Worm (Caenorhabditis elegans) whole organism, midembryonic: ENCODE measurements around the gene D1053.4.

Experiments
- T22C8.4 ChIP-seq: fragments of 200-800 bp; sonication (Bioruptor generic); IDR thresholded peaks from 2 replicates; pipeline ENCODE4 v1.3.6; 2022; ENCODE audit warnings: missing genetic modification characterization, missing compliant biosample characterization
- cog-1 ChIP-seq: sonication (generic microtip); optimal IDR thresholded peaks from 2 replicates; lab custom pipeline; 2016; ENCODE audit warnings: missing genetic modification characterization, missing compliant biosample characterization
- flt-1 ChIP-seq: fragments of 200-800 bp; sonication (Bioruptor generic); IDR thresholded peaks from 2 replicates; pipeline ENCODE4 v1.3.6; 2022; ENCODE audit warnings: missing genetic modification characterization, missing compliant biosample characterization
- klf-2 ChIP-seq: fragments of 200-800 bp; sonication (Bioruptor generic); conservative IDR thresholded peaks from 2 replicates; pipeline ENCODE4 v1.3.6; 2022; ENCODE audit warnings: missing genetic modification reagents, missing genetic modification characterization, missing compliant biosample characterization
- med-1 ChIP-seq: sonication (generic microtip); optimal IDR thresholded peaks from 2 replicates; lab custom pipeline; 2017; ENCODE audit warnings: missing genetic modification characterization, mild to moderate bottlenecking, missing compliant biosample characterization, antibody characterized with exemption, missing genetic modification reagents; ENCODE audit not compliant: insufficient read depth
- ztf-23 ChIP-seq: fragments of 200-800 bp; sonication (Bioruptor generic); IDR thresholded peaks from 2 replicates; pipeline ENCODE4 v1.3.6; 2022; ENCODE audit warnings: missing genetic modification reagents, missing genetic modification characterization, missing compliant biosample characterization
- ztf-29 ChIP-seq: fragments of 200-800 bp; sonication (Bioruptor generic); IDR thresholded peaks from 2 replicates; pipeline ENCODE4 v1.3.6; 2022; ENCODE audit warnings: missing genetic modification reagents, missing genetic modification characterization, missing compliant biosample characterization

DNA sequence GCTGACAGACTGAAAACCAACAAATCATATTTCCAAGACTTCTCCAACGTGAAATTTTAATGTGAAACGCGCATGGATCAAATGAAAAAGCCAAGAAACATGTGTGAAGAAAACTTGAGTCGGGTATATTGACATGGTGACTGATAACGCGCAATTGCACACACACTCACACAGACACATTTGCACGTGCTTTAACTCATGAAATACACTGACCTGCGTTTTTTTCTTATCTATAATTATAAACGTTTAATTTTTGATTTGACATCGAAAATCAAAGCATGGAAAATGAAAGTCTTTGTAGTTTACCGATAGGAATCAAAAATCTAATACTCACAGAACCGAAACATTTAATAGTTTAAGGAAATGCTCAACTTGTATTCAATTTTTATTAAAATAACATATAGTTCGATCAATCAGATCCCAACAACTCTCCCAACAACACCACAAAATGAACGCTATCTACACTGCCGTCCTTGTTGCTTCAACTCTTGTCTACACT lies 15.1 kb upstream of the D1053.4 start, which contains the start of gene nspa-9:
- TF ChIP-seq ztf-29 (GFP tag; lab: Robert Waterston, UW), result no peak
- no peak for TF ChIP-seq klf-2
- TF ChIP-seq flt-1 (GFP tag; lab: Robert Waterston, UW), result no peak
- no peak for TF ChIP-seq T22C8.4 (GFP tag; lab: Robert Waterston, UW)
- TF ChIP-seq ztf-23, result no peak
- no peak for TF ChIP-seq cog-1 (tag; lab: Kevin White, UChicago)
- TF ChIP-seq med-1 (GFP tag; lab: Kevin White, UChicago), result no peak
